Fruit fly (Drosophila melanogaster) S2 (cell line): Measurements from ENCODE around the gene CG15160.

Source experiments
- CG8478 ChIP-seq: fragments of >200 bp; optimal IDR thresholded peaks from 2 replicates; lab custom pipeline; 2018
- CTCF ChIP-seq, 2 experiments: fragments of >200 bp; optimal IDR thresholded peaks; 2 replicates each; lab custom pipeline; 2018

DNA sequence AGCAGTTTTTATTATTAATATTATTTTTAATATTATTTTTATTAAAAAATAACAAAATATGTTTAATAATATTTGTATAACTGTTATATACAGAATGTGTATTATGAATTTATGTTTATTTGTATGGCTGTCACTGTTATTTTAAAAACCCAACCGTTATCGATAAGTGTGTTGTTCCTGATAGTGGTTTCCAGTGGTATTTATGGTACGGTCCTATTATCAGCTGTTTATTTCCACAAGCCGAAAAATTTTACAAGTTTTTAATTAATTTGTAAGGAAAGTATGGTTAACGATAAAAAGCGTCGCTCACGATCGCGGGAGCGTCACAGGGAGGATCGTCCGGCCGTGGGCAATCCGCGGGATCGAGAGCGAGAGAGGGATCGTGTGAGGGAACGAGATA is 16.0 kb downstream of the CG15160 start, which contains the start of gene CG10333:
- TF ChIP-seq CG8478 (lab: Kevin White, UChicago) (no peak), CTCF (optimal IDR thresholded peaks at IDR 0.05; lab: Kevin White, UChicago) (no peak)
